Fruit fly (Drosophila melanogaster): ENCODE results near the gene ERR.

DNA sequence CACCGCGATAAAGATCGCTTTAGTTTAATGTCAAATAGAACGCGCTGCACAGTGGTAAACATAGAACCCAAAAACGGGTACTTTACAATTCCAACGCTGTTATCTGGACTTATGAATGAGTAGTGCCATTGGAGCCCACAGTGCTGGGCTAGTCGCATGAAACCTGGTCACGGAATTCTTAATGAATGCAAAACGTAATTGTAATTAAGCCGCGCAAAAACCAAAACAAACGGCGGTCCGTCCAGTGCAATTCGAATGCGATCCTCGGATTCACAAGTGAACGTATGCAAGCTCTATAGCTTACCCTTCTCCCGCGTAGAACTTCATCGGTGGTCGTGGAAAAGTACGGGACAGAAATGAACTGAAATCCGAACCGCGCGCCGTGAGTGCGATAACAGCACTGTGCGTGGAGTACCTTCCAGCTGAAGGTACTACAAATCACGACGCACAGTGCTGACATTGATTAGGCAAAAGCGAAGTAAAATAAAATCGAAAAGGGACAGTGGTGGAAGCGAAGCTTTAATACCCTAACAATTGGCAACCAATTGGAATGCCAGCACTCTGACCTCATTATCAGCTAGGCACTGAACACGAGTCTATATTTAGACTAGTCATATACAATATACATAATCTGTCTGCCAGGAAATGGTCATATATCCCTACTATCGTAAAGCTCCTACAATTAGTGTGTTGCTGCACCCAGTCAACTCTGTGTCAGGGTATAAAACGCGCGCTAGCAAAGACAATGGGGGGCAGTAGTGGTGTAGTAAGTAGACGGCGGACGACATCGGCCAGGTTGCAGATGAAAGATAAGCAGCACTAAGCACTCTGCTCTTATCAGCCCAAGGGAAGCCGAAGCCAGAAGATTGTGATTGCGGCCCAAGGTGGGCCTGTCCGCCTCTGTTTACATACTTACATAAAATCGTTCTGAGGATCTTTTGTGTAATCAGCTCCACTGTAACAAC is 926 bp downstream of the ERR start:
- TF ChIP-seq Ets21C (GFP tag; optimal IDR thresholded peaks at IDR 0.05) (peak; percentile 21), Eip75B (GFP tag; optimal IDR thresholded peaks at IDR 0.05) (peak; percentile 63), Gug (GFP tag; IDR thresholded peaks at IDR 0.05) (peak; percentile 64), CG32006 (GFP tag; optimal IDR thresholded peaks at IDR 0.05) (peak; percentile 75)
